Worm (Caenorhabditis elegans) whole organism, late embryonic: Measurements from ENCODE around the gene aexr-3.

Experiments used
- C38D4.7 ChIP-seq: fragments of 200-800 bp; sonication (Bioruptor generic); optimal IDR thresholded peaks from 2 replicates; lab custom pipeline; 2018; ENCODE audit warnings: mild to moderate bottlenecking, missing genetic modification characterization, moderate library complexity, missing compliant biosample characterization
- F13H6.1 ChIP-seq: sonication (generic microtip); optimal IDR thresholded peaks from 2 replicates; lab custom pipeline; 2016; ENCODE audit warnings: missing genetic modification characterization, missing compliant biosample characterization
- K09A11.1 ChIP-seq: sonication (generic microtip); optimal IDR thresholded peaks from 2 replicates; lab custom pipeline; 2017; ENCODE audit warnings: antibody characterized with exemption, mild to moderate bottlenecking, missing genetic modification characterization, missing compliant biosample characterization; ENCODE audit not compliant: insufficient read depth
- Y22D7AL.16 ChIP-seq: sonication (generic microtip); optimal IDR thresholded peaks from 2 replicates; lab custom pipeline; 2016; ENCODE audit warnings: missing genetic modification characterization, missing compliant biosample characterization
- ahr-1 ChIP-seq: sonication (generic microtip); optimal IDR thresholded peaks from 2 replicates; lab custom pipeline; 2016; ENCODE audit warnings: missing genetic modification characterization, missing compliant biosample characterization
- ama-1 ChIP-seq: fragments of 150-350 bp; optimal IDR thresholded peaks from 2 replicates; lab custom pipeline; 2014
- ceh-18 ChIP-seq: sonication (generic microtip); optimal IDR thresholded peaks from 2 replicates; lab custom pipeline; 2016; ENCODE audit warnings: missing genetic modification characterization, missing compliant biosample characterization
- ceh-2 ChIP-seq: sonication (generic microtip); optimal IDR thresholded peaks from 2 replicates; lab custom pipeline; 2016; ENCODE audit warnings: missing genotype, missing genetic modification characterization, missing compliant biosample characterization
- ceh-30 ChIP-seq: fragments of 150-350 bp; optimal IDR thresholded peaks from 2 replicates; lab custom pipeline; 2014; ENCODE audit warnings: missing biosample characterization, missing genetic modification characterization
- ceh-31 ChIP-seq: sonication (generic microtip); optimal IDR thresholded peaks from 2 replicates; lab custom pipeline; 2016; ENCODE audit warnings: missing genetic modification characterization, missing compliant biosample characterization
- ceh-34 ChIP-seq: sonication (generic microtip); optimal IDR thresholded peaks from 2 replicates; lab custom pipeline; 2016; ENCODE audit warnings: mild to moderate bottlenecking, missing genetic modification characterization, missing compliant biosample characterization
- ceh-48 ChIP-seq: sonication (generic microtip); optimal IDR thresholded peaks from 2 replicates; lab custom pipeline; 2016; ENCODE audit warnings: missing genetic modification characterization, inconsistent platforms, missing compliant biosample characterization
- ceh-9 ChIP-seq: sonication (generic microtip); optimal IDR thresholded peaks from 2 replicates; lab custom pipeline; 2016; ENCODE audit warnings: mild to moderate bottlenecking, missing genetic modification characterization, inconsistent platforms, missing compliant biosample characterization
- dmd-4 ChIP-seq: sonication (generic microtip); optimal IDR thresholded peaks from 2 replicates; lab custom pipeline; 2016; ENCODE audit warnings: borderline replicate concordance, missing genetic modification characterization, missing compliant biosample characterization
- elt-2 ChIP-seq: sonication (generic microtip); optimal IDR thresholded peaks from 2 replicates; lab custom pipeline; 2016; ENCODE audit warnings: missing genetic modification reagents, missing genetic modification characterization, missing compliant biosample characterization
- elt-4 ChIP-seq: sonication (generic microtip); optimal IDR thresholded peaks from 2 replicates; lab custom pipeline; 2016; ENCODE audit warnings: missing genetic modification characterization, missing compliant biosample characterization
- ets-4 ChIP-seq: sonication (generic microtip); optimal IDR thresholded peaks from 2 replicates; lab custom pipeline; 2016; ENCODE audit warnings: missing genetic modification characterization, missing compliant biosample characterization
- fax-1 ChIP-seq: sonication (generic microtip); optimal IDR thresholded peaks from 2 replicates; lab custom pipeline; 2016; ENCODE audit warnings: missing genotype, missing genetic modification characterization, missing compliant biosample characterization
- fkh-6 ChIP-seq: sonication (generic microtip); optimal IDR thresholded peaks from 2 replicates; lab custom pipeline; 2016; ENCODE audit warnings: missing genetic modification characterization, missing compliant biosample characterization
- gmeb-2 ChIP-seq: sonication (generic microtip); optimal IDR thresholded peaks from 2 replicates; lab custom pipeline; 2016; ENCODE audit warnings: missing genetic modification characterization, inconsistent platforms, missing compliant biosample characterization
- hlh-13 ChIP-seq: fragments of 200-800 bp; sonication (Bioruptor generic); optimal IDR thresholded peaks from 2 replicates; lab custom pipeline; 2018; ENCODE audit warnings: mild to moderate bottlenecking, missing genetic modification characterization, missing compliant biosample characterization
- hlh-30 ChIP-seq: sonication (generic microtip); optimal IDR thresholded peaks from 2 replicates; lab custom pipeline; 2017; ENCODE audit warnings: antibody characterized with exemption, missing genetic modification characterization, missing compliant biosample characterization; ENCODE audit not compliant: insufficient read depth
- hlh-6 ChIP-seq: sonication (generic microtip); optimal IDR thresholded peaks from 2 replicates; lab custom pipeline; 2016; ENCODE audit warnings: missing genotype, missing genetic modification characterization, missing compliant biosample characterization
- hlh-8 ChIP-seq: sonication (generic microtip); optimal IDR thresholded peaks from 2 replicates; lab custom pipeline; 2016; ENCODE audit warnings: missing genotype, missing genetic modification characterization, missing compliant biosample characterization
- madf-2 ChIP-seq: sonication (generic microtip); optimal IDR thresholded peaks from 2 replicates; lab custom pipeline; 2017; ENCODE audit warnings: missing genetic modification characterization, missing compliant biosample characterization
- nhr-11 ChIP-seq: fragments of 150-350 bp; optimal IDR thresholded peaks from 2 replicates; lab custom pipeline; 2014; ENCODE audit warnings: missing biosample characterization, missing genetic modification characterization
- npax-4 ChIP-seq: sonication (generic microtip); optimal IDR thresholded peaks from 2 replicates; lab custom pipeline; 2016; ENCODE audit warnings: missing genetic modification characterization, missing compliant biosample characterization
- odd-2 ChIP-seq: sonication (generic microtip); optimal IDR thresholded peaks from 2 replicates; lab custom pipeline; 2017; ENCODE audit warnings: antibody characterized with exemption, mild to moderate bottlenecking, missing genetic modification characterization, missing compliant biosample characterization
- pag-3 ChIP-seq: sonication (generic microtip); optimal IDR thresholded peaks from 2 replicates; lab custom pipeline; 2016; ENCODE audit warnings: missing compliant biosample characterization, missing genetic modification characterization, borderline replicate concordance
- pat-9 ChIP-seq: fragments of 200-800 bp; sonication (Bioruptor generic); optimal IDR thresholded peaks from 2 replicates; lab custom pipeline; 2018; ENCODE audit warnings: mild to moderate bottlenecking, missing genetic modification characterization, moderate library complexity, missing compliant biosample characterization
- pax-1 ChIP-seq: fragments of 150-350 bp; optimal IDR thresholded peaks from 2 replicates; lab custom pipeline; 2014; ENCODE audit warnings: missing biosample characterization, missing genetic modification characterization
- pha-2 ChIP-seq: sonication (generic microtip); optimal IDR thresholded peaks from 2 replicates; lab custom pipeline; 2017; ENCODE audit warnings: mild to moderate bottlenecking, missing genetic modification characterization, missing compliant biosample characterization
- pha-4 ChIP-seq: fragments of 150-350 bp; optimal IDR thresholded peaks from 2 replicates; lab custom pipeline; 2018; ENCODE audit warnings: missing biosample characterization, missing genetic modification reagents, missing genetic modification characterization
- ref-2 ChIP-seq: sonication (generic microtip); optimal IDR thresholded peaks from 2 replicates; lab custom pipeline; 2016; ENCODE audit warnings: missing genetic modification characterization, missing compliant biosample characterization
- rnt-1 ChIP-seq: sonication (generic microtip); optimal IDR thresholded peaks from 2 replicates; lab custom pipeline; 2016; ENCODE audit warnings: missing genetic modification characterization, missing compliant biosample characterization
- sox-2 ChIP-seq: fragments of 200-800 bp; sonication (Bioruptor generic); IDR thresholded peaks from 2 replicates; pipeline ENCODE4 v1.3.6; 2022; ENCODE audit warnings: missing genetic modification reagents, missing genetic modification characterization, missing compliant biosample characterization
- syd-9 ChIP-seq: sonication (generic microtip); optimal IDR thresholded peaks from 2 replicates; lab custom pipeline; 2016; ENCODE audit warnings: mild to moderate bottlenecking, missing genetic modification characterization, moderate library complexity, missing compliant biosample characterization
- tbx-2 ChIP-seq: sonication (generic microtip); optimal IDR thresholded peaks from 2 replicates; lab custom pipeline; 2016; ENCODE audit warnings: missing genetic modification characterization, missing compliant biosample characterization
- tbx-7 ChIP-seq: sonication (generic microtip); optimal IDR thresholded peaks from 2 replicates; lab custom pipeline; 2016; ENCODE audit warnings: missing genotype, missing genetic modification characterization, missing compliant biosample characterization
- ttx-3 ChIP-seq: sonication (generic microtip); optimal IDR thresholded peaks from 2 replicates; lab custom pipeline; 2016; ENCODE audit warnings: missing genetic modification reagents, missing genetic modification characterization, missing compliant biosample characterization
- unc-42 ChIP-seq: sonication (generic microtip); optimal IDR thresholded peaks from 2 replicates; lab custom pipeline; 2016; ENCODE audit warnings: missing genotype, missing genetic modification characterization, missing compliant biosample characterization
- unc-55 ChIP-seq: sonication (generic microtip); optimal IDR thresholded peaks from 2 replicates; lab custom pipeline; 2017; ENCODE audit warnings: missing biosample characterization, missing genetic modification reagents, missing genetic modification characterization
- unc-86 ChIP-seq: sonication (generic microtip); optimal IDR thresholded peaks from 2 replicates; lab custom pipeline; 2016; ENCODE audit warnings: missing genetic modification characterization, missing compliant biosample characterization
- zip-5 ChIP-seq: sonication (generic microtip); optimal IDR thresholded peaks from 2 replicates; lab custom pipeline; 2016; ENCODE audit warnings: missing genetic modification characterization, missing compliant biosample characterization

Gene aexr-3

ce11 chrX:8991856-8992456, 31.0 kb upstream of the aexr-3 start, which contains the start of gene C24A3.4:
Gene C24A3.4, plus strand, starts transcription at chrX:8992406.
- TF ChIP-seq elt-2, result peak; percentile 14
- TF ChIP-seq dmd-4 (tag; lab: Kevin White, UChicago), result no peak

- TF ChIP-seq hlh-8 (no peak), fkh-6 (no peak), elt-4 (tag; lab: Kevin White, UChicago) (no peak), ttx-3 (tag; lab: Kevin White, UChicago) (no peak), unc-42 (tag; lab: Kevin White, UChicago) (no peak), zip-5 (tag; lab: Kevin White, UChicago) (no peak), K09A11.1 (tag; lab: Kevin White, UChicago) (no peak), nhr-11 (tag; lab: Kevin White, UChicago) (no peak), npax-4 (tag; lab: Kevin White, UChicago) (no peak), ceh-31 (tag; lab: Kevin White, UChicago) (no peak), ahr-1 (tag; lab: Kevin White, UChicago) (no peak), madf-2 (tag; lab: Kevin White, UChicago) (no peak), ceh-34 (no peak), pha-4 (tag; lab: Kevin White, UChicago) (no peak), C38D4.7 (GFP tag; lab: Kevin White, UChicago) (no peak), gmeb-2 (tag; lab: Kevin White, UChicago) (no peak), ceh-9 (tag; lab: Kevin White, UChicago) (no peak), sox-2 (GFP tag; lab: Robert Waterston, UW) (no peak)
Observed at ce11 chrX:8987828-8988227, 26.9 kb upstream of the aexr-3 start, which contains the start of gene twk-18. Gene twk-18, plus strand, starts transcription at chrX:8988128.

- TF ChIP-seq hlh-13 (no peak), unc-55 (GFP tag; lab: Kevin White, UChicago) (peak; percentile 20), ceh-18 (peak; percentile 88), rnt-1 (tag; lab: Kevin White, UChicago) (peak; percentile 21)
Observed at ce11 chrX:8986452-8986851, 25.5 kb upstream of the aexr-3 start.

- TF ChIP-seq ttx-3 (tag; lab: Kevin White, UChicago), result no peak
- TF ChIP-seq hlh-8, result no peak
- no peak for TF ChIP-seq odd-2 (tag; lab: Kevin White, UChicago)
- TF ChIP-seq ets-4 (tag; lab: Kevin White, UChicago), result no peak
- no peak for TF ChIP-seq Y22D7AL.16 (tag; lab: Kevin White, UChicago)
- TF ChIP-seq F13H6.1 (tag; lab: Kevin White, UChicago), result no peak
- no peak for TF ChIP-seq hlh-30 (tag; lab: Kevin White, UChicago)
- TF ChIP-seq tbx-2 (tag; lab: Kevin White, UChicago), result no peak
- TF ChIP-seq ama-1, result no peak
- TF ChIP-seq pax-1 (tag; lab: Kevin White, UChicago), result no peak
- TF ChIP-seq fkh-6, result no peak
- TF ChIP-seq zip-5 (tag; lab: Kevin White, UChicago), result no peak
- TF ChIP-seq gmeb-2 (tag; lab: Kevin White, UChicago), result no peak
- no peak for TF ChIP-seq npax-4 (tag; lab: Kevin White, UChicago)
- no peak for TF ChIP-seq nhr-11 (tag; lab: Kevin White, UChicago)
Observed at ce11 chrX:8980676-8981075, 19.7 kb upstream of the aexr-3 start, which contains the start of gene nmur-1. Gene nmur-1, plus strand, starts transcription at chrX:8980976.

- no peak for TF ChIP-seq pha-2 (tag; lab: Kevin White, UChicago)
- TF ChIP-seq pat-9 (tag; lab: Kevin White, UChicago), result no peak
- no peak for TF ChIP-seq ets-4 (tag; lab: Kevin White, UChicago)
- TF ChIP-seq ref-2 (tag; lab: Kevin White, UChicago), result no peak
- peak; percentile 36 for TF ChIP-seq fax-1
- TF ChIP-seq ceh-31 (tag; lab: Kevin White, UChicago), result peak; percentile 6
- TF ChIP-seq unc-86 (tag; lab: Kevin White, UChicago), result peak; percentile 5
- no peak for TF ChIP-seq pag-3
- peak; percentile 27 for TF ChIP-seq ceh-2 (tag; lab: Kevin White, UChicago)
- no peak for TF ChIP-seq tbx-7
- no peak for TF ChIP-seq fkh-6
- TF ChIP-seq tbx-2 (tag; lab: Kevin White, UChicago), result peak; percentile 21
- no peak for TF ChIP-seq ceh-48
- TF ChIP-seq syd-9 (tag; lab: Kevin White, UChicago), result no peak
- peak; percentile 12 for TF ChIP-seq unc-42 (tag; lab: Kevin White, UChicago)
- TF ChIP-seq ceh-30, result no peak
- TF ChIP-seq ttx-3 (tag; lab: Kevin White, UChicago), result peak; percentile 35
- TF ChIP-seq hlh-6 (tag; lab: Kevin White, UChicago), result no peak
- peak; percentile 39 for TF ChIP-seq Y22D7AL.16 (tag; lab: Kevin White, UChicago)
Observed at ce11 chrX:8971461-8971860, 10.5 kb upstream of the aexr-3 start.
